Fruit fly (Drosophila melanogaster): Measurements from ENCODE around the gene CG7091.

The CG7091 gene

DNA sequence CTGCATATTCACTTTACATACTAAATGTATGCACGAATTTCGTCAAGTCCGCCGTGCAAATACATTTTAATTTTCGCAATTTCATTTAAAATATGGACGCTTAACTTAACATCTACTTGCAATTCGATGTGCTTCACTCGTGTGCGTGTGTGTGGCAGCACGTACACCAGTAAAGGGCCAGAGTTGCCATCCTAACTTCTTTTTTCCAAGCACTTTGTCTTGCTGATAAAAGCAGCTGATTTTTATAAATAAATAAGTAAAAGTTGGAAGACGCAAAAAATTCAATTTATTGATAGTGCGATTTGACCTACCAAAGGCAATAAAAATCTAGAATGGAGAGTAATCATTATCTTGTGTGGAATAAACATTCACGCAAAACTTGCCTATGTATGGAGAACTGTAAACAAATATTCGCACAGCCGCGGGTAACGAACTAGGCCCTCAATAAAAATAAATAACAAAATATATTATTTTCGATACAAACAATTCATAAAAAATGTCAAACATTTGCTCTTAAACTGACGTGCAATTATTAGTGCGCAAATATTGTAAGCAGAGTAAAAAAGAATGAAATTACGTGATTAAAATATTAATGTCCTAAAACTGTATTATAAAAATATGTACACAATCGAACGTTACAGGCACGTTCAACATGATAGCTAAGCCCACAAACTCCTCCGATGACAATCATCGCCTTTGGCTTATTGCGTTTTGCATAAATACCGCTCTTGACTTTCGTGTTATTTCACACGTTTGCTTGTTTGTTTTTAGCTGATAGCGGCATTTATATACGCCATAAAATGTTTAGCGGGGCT lies 4.6 kb downstream of the CG7091 start (continued):
- TF ChIP-seq Myb (GFP tag; optimal IDR thresholded peaks at IDR 0.05) (no peak), CG9727 (GFP tag; optimal IDR thresholded peaks at IDR 0.05) (peak; percentile 76), NFAT (GFP tag; IDR thresholded peaks at IDR 0.05) (peak; percentile 52; the same call in 1 of the 2 replicates), CG10147 (GFP tag; optimal IDR thresholded peaks at IDR 0.05) (peak; percentile 57), CG7745 (tag; optimal IDR thresholded peaks at IDR 0.05) (no peak), CG3163 (GFP tag; optimal IDR thresholded peaks at IDR 0.05) (no peak), CG14965 (GFP tag; optimal IDR thresholded peaks at IDR 0.05; ENCODE audit: borderline replicate concordance) (no peak), CG11085 (GFP tag; IDR thresholded peaks at IDR 0.05) (no peak), z (GFP tag; IDR thresholded peaks at IDR 0.05) (no peak), CG16779 (GFP tag; IDR thresholded peaks at IDR 0.05) (no peak), dmrt11E (tag; optimal IDR thresholded peaks at IDR 0.05) (peak; percentile 53), yki (optimal IDR thresholded peaks at IDR 0.05) (no peak), nau (GFP tag; optimal IDR thresholded peaks at IDR 0.05) (no peak), wdn (GFP tag; IDR thresholded peaks at IDR 0.05) (peak; percentile 53; the same call in 1 of the 2 replicates), pita (GFP tag; optimal IDR thresholded peaks at IDR 0.05) (no peak), exex (tag; optimal IDR thresholded peaks at IDR 0.05) (no peak), danr (GFP tag; IDR thresholded peaks at IDR 0.05) (no peak), CG7786 (GFP tag; optimal IDR thresholded peaks at IDR 0.05) (no peak), CG18011 (GFP tag; optimal IDR thresholded peaks at IDR 0.05) (peak; percentile 51), CG1529 (GFP tag; optimal IDR thresholded peaks at IDR 0.05) (peak; percentile 18), CG31365 (tag; optimal IDR thresholded peaks at IDR 0.05) (no peak), pros (GFP tag; optimal IDR thresholded peaks at IDR 0.05) (no peak), Tbp (GFP tag; optimal IDR thresholded peaks at IDR 0.05) (no peak), CG2889 (GFP tag; IDR thresholded peaks at IDR 0.05) (peak; percentile 76), HLH54F (GFP tag; optimal IDR thresholded peaks at IDR 0.05) (no peak), Ets97D (GFP tag; optimal IDR thresholded peaks at IDR 0.05) (no peak), Meics (GFP tag; optimal IDR thresholded peaks at IDR 0.05) (peak; percentile 86), YL-1 (GFP tag; optimal IDR thresholded peaks at IDR 0.05) (no peak), Dip3 (GFP tag; optimal IDR thresholded peaks at IDR 0.05) (peak; percentile 44), CG7987 (GFP tag; optimal IDR thresholded peaks at IDR 0.05) (no peak), chn (GFP tag; optimal IDR thresholded peaks at IDR 0.05) (peak; percentile 62), CG16863 (GFP tag; optimal IDR thresholded peaks at IDR 0.05) (no peak), ERR (GFP tag; optimal IDR thresholded peaks at IDR 0.05) (no peak), CG12104 (GFP tag; optimal IDR thresholded peaks at IDR 0.05) (peak; percentile 41), CG11093 (GFP tag; IDR thresholded peaks at IDR 0.05) (no peak), HHEX (GFP tag; optimal IDR thresholded peaks at IDR 0.05) (peak; percentile 71), Atf3 (GFP tag; optimal IDR thresholded peaks at IDR 0.05) (no peak), Lim3 (GFP tag; IDR thresholded peaks at IDR 0.05) (no peak), HmgD (GFP tag; optimal IDR thresholded peaks at IDR 0.05) (no peak), CG4854 (GFP tag; optimal IDR thresholded peaks at IDR 0.05) (no peak), schlank (tag; optimal IDR thresholded peaks at IDR 0.05) (peak; percentile 37), row (GFP tag; IDR thresholded peaks at IDR 0.05) (peak; percentile 87), CG2678 (tag; optimal IDR thresholded peaks at IDR 0.05) (peak; percentile 89), Side (GFP tag; optimal IDR thresholded peaks at IDR 0.05) (no peak), nom (GFP tag; optimal IDR thresholded peaks at IDR 0.05) (peak; percentile 58), Max (GFP tag; optimal IDR thresholded peaks at IDR 0.05) (peak; percentile 47), Chrac-16 (GFP tag; optimal IDR thresholded peaks at IDR 0.05) (peak; percentile 39), lab (GFP tag; optimal IDR thresholded peaks at IDR 0.05) (peak; percentile 76), CG6791 (GFP tag; IDR thresholded peaks at IDR 0.05; ENCODE audit: partially characterized antibody) (no peak), CG11723 (GFP tag; optimal IDR thresholded peaks at IDR 0.05) (peak; percentile 52)
